Fruit fly (Drosophila melanogaster): ENCODE data around the gene Vha100-4.
A peak's percentile ranks its signal among the peaks of the same experiment; 100 is the strongest.

The Vha100-4 gene

DNA sequence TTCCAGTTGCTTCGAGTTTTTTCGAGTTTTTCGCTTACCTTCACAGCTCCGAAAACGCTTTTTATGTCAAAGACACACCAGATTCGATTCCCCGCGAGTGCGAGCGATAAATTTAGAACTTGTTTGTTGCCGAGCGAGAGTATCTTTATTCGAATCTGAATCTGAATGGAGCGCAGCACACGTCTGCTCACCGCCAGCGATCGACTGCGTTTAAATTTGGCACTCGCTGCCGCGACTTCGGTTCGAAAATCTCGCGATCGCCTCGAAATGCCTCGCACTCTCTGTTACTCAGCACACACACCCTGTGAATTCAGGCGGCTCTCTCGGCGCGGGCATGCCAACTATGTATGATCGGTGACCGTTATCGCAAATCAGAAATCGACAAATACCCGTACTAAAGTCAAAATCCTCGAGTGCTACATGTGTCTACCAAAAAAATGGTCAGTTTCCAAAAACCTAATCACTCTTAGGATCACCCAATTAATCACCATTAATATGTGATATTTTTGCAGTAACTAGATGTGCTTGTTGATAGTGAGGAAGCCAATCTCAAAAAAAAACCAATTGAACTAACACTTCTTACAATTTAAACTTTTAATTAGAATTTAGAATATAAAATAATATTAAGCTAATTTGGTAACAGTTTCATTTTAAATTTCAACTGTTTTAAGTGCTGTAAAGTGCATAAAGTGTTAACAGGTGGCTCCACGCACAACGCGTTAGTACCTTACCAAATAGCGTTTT lies 9.5 kb upstream of the Vha100-4 start, which contains the start of gene Vha100-2 (continued):
- TF ChIP-seq aop (GFP tag; IDR thresholded peaks at IDR 0.05) (0 out of 2 replicates have a peak, but pooled peaks have one; percentile 12), lov (optimal IDR thresholded peaks at IDR 0.05) (no peak), lov (GFP tag; IDR thresholded peaks at IDR 0.05) (0 out of 3 replicates have a peak, but pooled peaks have one; percentile 55), CG6813 (GFP tag; optimal IDR thresholded peaks at IDR 0.05) (peak; percentile 48), CG3838 (GFP tag; optimal IDR thresholded peaks at IDR 0.05) (no peak), CG6175 (GFP tag; IDR thresholded peaks at IDR 0.05) (peak; percentile 44; the same call in 1 of the 3 replicates), E2f2 (GFP tag; IDR thresholded peaks at IDR 0.05) (peak; percentile 67), CG30020 (tag; optimal IDR thresholded peaks at IDR 0.05) (no peak), kni (GFP tag; optimal IDR thresholded peaks at IDR 0.05) (peak; percentile 47), CG9797 (GFP tag; optimal IDR thresholded peaks at IDR 0.05) (peak; percentile 90), CG3065 (GFP tag; optimal IDR thresholded peaks at IDR 0.05) (no peak), dm (GFP tag; optimal IDR thresholded peaks at IDR 0.05) (no peak), croc (GFP tag; conservative IDR thresholded peaks at IDR 0.05) (no peak), CG2199 (GFP tag; IDR thresholded peaks at IDR 0.05) (peak; percentile 26; the same call in 1 of the 3 replicates), CG12299 (tag; optimal IDR thresholded peaks at IDR 0.05) (no peak), CG31365 (tag; optimal IDR thresholded peaks at IDR 0.05) (no peak), NK7.1 (GFP tag; optimal IDR thresholded peaks at IDR 0.05) (peak; percentile 15), Aef1 (GFP tag; IDR thresholded peaks at IDR 0.05) (peak; percentile 36; the same call in 2 of the 3 replicates), Optix (GFP tag; IDR thresholded peaks at IDR 0.05) (0 out of 3 replicates have a peak, but pooled peaks have one; percentile 5), org-1 (GFP tag; optimal IDR thresholded peaks at IDR 0.05) (no peak), dmrt99B (tag; optimal IDR thresholded peaks at IDR 0.05) (no peak), CG11398 (GFP tag; optimal IDR thresholded peaks at IDR 0.05) (no peak), CG6272 (GFP tag; IDR thresholded peaks at IDR 0.05) (no peak; the same call in 1 of the 2 replicates), CG1602 (GFP tag; optimal IDR thresholded peaks at IDR 0.05) (no peak), CG7987 (GFP tag; optimal IDR thresholded peaks at IDR 0.05) (peak; percentile 56), ATbp (GFP tag; optimal IDR thresholded peaks at IDR 0.05) (no peak), schlank (tag; optimal IDR thresholded peaks at IDR 0.05) (no peak), chinmo (GFP tag; IDR thresholded peaks at IDR 0.05; ENCODE audit: partially characterized antibody) (peak; percentile 72; the same call in 2 of the 4 replicates), CG18011 (GFP tag; optimal IDR thresholded peaks at IDR 0.05) (no peak), dysf (GFP tag; IDR thresholded peaks at IDR 0.05) (peak; percentile 53; the same call in 2 of the 3 replicates), CG16863 (GFP tag; optimal IDR thresholded peaks at IDR 0.05) (no peak), Myb (GFP tag; optimal IDR thresholded peaks at IDR 0.05) (peak; percentile 97), Doc2 (GFP tag; IDR thresholded peaks at IDR 0.05) (no peak), jing (GFP tag; optimal IDR thresholded peaks at IDR 0.05) (no peak), CG7786 (GFP tag; optimal IDR thresholded peaks at IDR 0.05) (no peak), ems (GFP tag; optimal IDR thresholded peaks at IDR 0.05) (no peak), HLH54F (GFP tag; optimal IDR thresholded peaks at IDR 0.05) (peak; percentile 33), pros (GFP tag; optimal IDR thresholded peaks at IDR 0.05) (no peak), Nf-YC (tag; optimal IDR thresholded peaks at IDR 0.05) (peak; percentile 50), B-H1 (GFP tag; IDR thresholded peaks at IDR 0.05) (no peak; the same call in 2 of the 3 replicates), Bteb2 (GFP tag; optimal IDR thresholded peaks at IDR 0.05) (peak; percentile 23), Atf6 (GFP tag; IDR thresholded peaks at IDR 0.05) (peak; percentile 68; the same call in 1 of the 2 replicates), B-H2 (GFP tag; optimal IDR thresholded peaks at IDR 0.05) (peak; percentile 55), ato (GFP tag; IDR thresholded peaks at IDR 0.05; ENCODE audit: partially characterized antibody) (0 out of 2 replicates have a peak, but pooled peaks have one; percentile 16), knrl (GFP tag; IDR thresholded peaks at IDR 0.05; ENCODE audit: partially characterized antibody) (peak; percentile 37; the same call in 1 of the 3 replicates), CG14014 (GFP tag; IDR thresholded peaks at IDR 0.05) (peak; percentile 59; the same call in 1 of the 2 replicates), cas (GFP tag; IDR thresholded peaks at IDR 0.05) (0 out of 2 replicates have a peak, but pooled peaks have one; percentile 33), CG9817 (tag; optimal IDR thresholded peaks at IDR 0.05) (no peak), CG16779 (GFP tag; IDR thresholded peaks at IDR 0.05) (peak; percentile 53; the same call in 1 of the 2 replicates)

Measured in whole organism, embryonic.